Worm (Caenorhabditis elegans): ENCODE results near the gene str-41.

Gene str-41

ce11 chrV:7400095-7400494 is 11.7 kb upstream of the str-41 start, which contains the start of gene cnc-9:
TSS of gene cnc-9 (minus strand) at chrV:7400195.
- no peak for TF ChIP-seq tbx-8 (GFP tag; optimal IDR thresholded peaks at IDR 0.05)
- TF ChIP-seq flh-1 (GFP tag; optimal IDR thresholded peaks at IDR 0.05): no peak
- no peak for TF ChIP-seq M03D4.4 (tag; optimal IDR thresholded peaks at IDR 0.05)
- TF ChIP-seq mls-2 (tag; optimal IDR thresholded peaks at IDR 0.05): no peak
- TF ChIP-seq unc-62 (GFP tag; optimal IDR thresholded peaks at IDR 0.05): no peak
- no peak for TF ChIP-seq unc-39 (tag; optimal IDR thresholded peaks at IDR 0.05)
- no peak for TF ChIP-seq nhr-76 (tag; optimal IDR thresholded peaks at IDR 0.05)
- no peak for TF ChIP-seq sem-2 (GFP tag; optimal IDR thresholded peaks at IDR 0.05)
- TF ChIP-seq cnd-1 (tag; optimal IDR thresholded peaks at IDR 0.05): no peak
- no peak for TF ChIP-seq mep-1 (tag; optimal IDR thresholded peaks at IDR 0.05)
- no peak for TF ChIP-seq elt-1 (tag; optimal IDR thresholded peaks at IDR 0.05; ENCODE audit: borderline replicate concordance, insufficient read depth)
- TF ChIP-seq lin-32 (GFP tag; optimal IDR thresholded peaks at IDR 0.05): no peak
- no peak for TF ChIP-seq blmp-1 (tag; optimal IDR thresholded peaks at IDR 0.05)
- no peak for TF ChIP-seq elt-3 (tag; optimal IDR thresholded peaks at IDR 0.05)
- TF ChIP-seq lsy-2 (tag; optimal IDR thresholded peaks at IDR 0.05): no peak

ce11 chrV:7400588-7400987 is 11.2 kb upstream of the str-41 start, which contains the start of gene srx-60:
TSS of gene srx-60 (plus strand) at chrV:7400888.
- TF ChIP-seq M03D4.4 (tag; optimal IDR thresholded peaks at IDR 0.05): no peak
- TF ChIP-seq bed-3 (GFP tag; optimal IDR thresholded peaks at IDR 0.05): no peak
- no peak for TF ChIP-seq nhr-12 (tag; optimal IDR thresholded peaks at IDR 0.05)
- TF ChIP-seq mep-1 (tag; optimal IDR thresholded peaks at IDR 0.05): no peak
- TF ChIP-seq elt-1 (tag; optimal IDR thresholded peaks at IDR 0.05; ENCODE audit: borderline replicate concordance, insufficient read depth): no peak
- no peak for TF ChIP-seq unc-39 (tag; optimal IDR thresholded peaks at IDR 0.05)
- no peak for TF ChIP-seq flh-1 (GFP tag; optimal IDR thresholded peaks at IDR 0.05)
- no peak for TF ChIP-seq hlh-1 (tag; optimal IDR thresholded peaks at IDR 0.05)
- TF ChIP-seq ceh-39 (tag; optimal IDR thresholded peaks at IDR 0.05): no peak
- TF ChIP-seq ham-2 (GFP tag; optimal IDR thresholded peaks at IDR 0.05): no peak
- no peak for TF ChIP-seq elt-3 (tag; optimal IDR thresholded peaks at IDR 0.05)
- no peak for TF ChIP-seq unc-62 (GFP tag; optimal IDR thresholded peaks at IDR 0.05)
- no peak for TF ChIP-seq ztf-11 (tag; optimal IDR thresholded peaks at IDR 0.05)
- TF ChIP-seq lsy-2 (tag; optimal IDR thresholded peaks at IDR 0.05): no peak
- TF ChIP-seq zip-8 (tag; optimal IDR thresholded peaks at IDR 0.05): no peak
- no peak for TF ChIP-seq blmp-1 (tag; optimal IDR thresholded peaks at IDR 0.05)

ce11 chrV:7402355-7402754 is 9.4 kb upstream of the str-41 start, which contains the start of gene srj-13:
TSS of gene srj-13 (plus strand) at chrV:7402655.
- TF ChIP-seq ceh-83 (GFP tag; optimal IDR thresholded peaks at IDR 0.05) (no peak), M03D4.4 (tag; optimal IDR thresholded peaks at IDR 0.05) (no peak), elt-3 (tag; optimal IDR thresholded peaks at IDR 0.05) (no peak), mep-1 (tag; optimal IDR thresholded peaks at IDR 0.05) (no peak), ceh-39 (tag; optimal IDR thresholded peaks at IDR 0.05) (no peak), drap-1 (GFP tag; optimal IDR thresholded peaks at IDR 0.05) (no peak), hlh-1 (tag; optimal IDR thresholded peaks at IDR 0.05) (no peak), sptf-1 (tag; optimal IDR thresholded peaks at IDR 0.05) (no peak), nhr-237 (tag; optimal IDR thresholded peaks at IDR 0.05) (no peak), zip-8 (tag; optimal IDR thresholded peaks at IDR 0.05) (no peak), nhr-2 (tag; optimal IDR thresholded peaks at IDR 0.05) (no peak)

- TF ChIP-seq nhr-76 (tag; optimal IDR thresholded peaks at IDR 0.05): no peak
- TF ChIP-seq mep-1 (tag; optimal IDR thresholded peaks at IDR 0.05): no peak
- no peak for TF ChIP-seq lin-13 (tag; optimal IDR thresholded peaks at IDR 0.05)
Measured at ce11 chrV:7403501-7403900, 8.3 kb upstream of the str-41 start.

ce11 chrV:7408520-7408919 is 3.3 kb upstream of the str-41 start, which contains the start of gene srt-6:
TSS of gene srt-6 (minus strand) at chrV:7408814.
- TF ChIP-seq lin-32 (GFP tag; optimal IDR thresholded peaks at IDR 0.05): no peak
- peak; percentile 91 for TF ChIP-seq zip-8 (tag; optimal IDR thresholded peaks at IDR 0.05)

ce11 chrV:7409599-7409998 is 2.2 kb upstream of the str-41 start, which contains the start of gene R13D7.2:
TSS of gene R13D7.2 (plus strand) at chrV:7409899.
- TF ChIP-seq ztf-11 (tag; optimal IDR thresholded peaks at IDR 0.05) (no peak), mab-5 (tag; optimal IDR thresholded peaks at IDR 0.05) (no peak), elt-3 (tag; optimal IDR thresholded peaks at IDR 0.05) (no peak), tbx-8 (GFP tag; optimal IDR thresholded peaks at IDR 0.05) (no peak), pha-4 (tag; optimal IDR thresholded peaks at IDR 0.05) (no peak), nhr-28 (tag; optimal IDR thresholded peaks at IDR 0.05) (no peak), hlh-1 (tag; optimal IDR thresholded peaks at IDR 0.05) (no peak), elt-1 (tag; optimal IDR thresholded peaks at IDR 0.05; ENCODE audit: borderline replicate concordance, insufficient read depth) (no peak), mls-2 (tag; optimal IDR thresholded peaks at IDR 0.05) (no peak), ces-1 (GFP tag; optimal IDR thresholded peaks at IDR 0.05) (no peak), nhr-12 (tag; optimal IDR thresholded peaks at IDR 0.05) (no peak), cnd-1 (tag; optimal IDR thresholded peaks at IDR 0.05) (no peak), zip-8 (tag; optimal IDR thresholded peaks at IDR 0.05) (no peak), unc-39 (tag; optimal IDR thresholded peaks at IDR 0.05) (no peak)
